Fruit fly (Drosophila melanogaster): ENCODE results near the gene Tcs5.

Tcs5 gene

dm6 chr3L:5184860-5185639, 45.9 kb upstream of the Tcs5 start (continued):
- TF ChIP-seq Dif (GFP tag; optimal IDR thresholded peaks at IDR 0.05; ENCODE audit: partially characterized antibody) = peak; percentile 91

DNA sequence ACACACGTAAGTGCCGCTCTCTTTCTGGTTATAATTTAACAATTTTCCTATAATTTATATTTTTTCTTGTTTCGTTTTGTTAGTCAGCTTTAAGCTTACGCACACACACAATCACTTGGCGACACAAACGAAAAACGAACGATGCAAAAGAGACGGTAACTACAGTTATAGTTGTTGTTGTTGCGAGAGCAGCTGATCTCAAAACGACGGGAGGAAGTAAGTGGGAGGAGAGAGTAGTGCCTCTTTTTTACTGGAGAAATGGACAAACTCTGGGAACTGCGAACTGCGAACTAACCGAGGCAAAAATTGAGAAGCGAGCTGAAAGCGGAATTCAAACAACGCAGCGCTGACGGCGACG, 45.3 kb upstream of the Tcs5 start:
- TF ChIP-seq pan (optimal IDR thresholded peaks at IDR 0.05) (no peak), dl (GFP tag; optimal IDR thresholded peaks at IDR 0.05; ENCODE audit: insufficient read depth in 1 of 2, partially characterized antibody in 2 of 2) (peak in 1 of 2 experiments; percentile 48), jim (GFP tag; optimal IDR thresholded peaks at IDR 0.05) (no peak), Myc (optimal IDR thresholded peaks at IDR 0.05) (no peak), Sp1 (GFP tag; optimal IDR thresholded peaks at IDR 0.05) (no peak), OdsH (GFP tag; optimal IDR thresholded peaks at IDR 0.05) (no peak), usp (GFP tag; optimal IDR thresholded peaks at IDR 0.05) (no peak), sage (GFP tag; optimal IDR thresholded peaks at IDR 0.05) (peak; percentile 41), Hnf4 (GFP tag; optimal IDR thresholded peaks at IDR 0.05) (peak; percentile 45), CrebA (GFP tag; optimal IDR thresholded peaks at IDR 0.05; ENCODE audit: borderline replicate concordance) (peak; percentile 49), dmrt93B (GFP tag; optimal IDR thresholded peaks at IDR 0.05) (no peak), psq (GFP tag; optimal IDR thresholded peaks at IDR 0.05) (peak; percentile 85), Rel (GFP tag; optimal IDR thresholded peaks at IDR 0.05) (no peak), Rel (tag; optimal IDR thresholded peaks at IDR 0.05) (peak; percentile 19), fru (GFP tag; optimal IDR thresholded peaks at IDR 0.05) (no peak), N (GFP tag; optimal IDR thresholded peaks at IDR 0.05) (no peak), HLH106 (tag; optimal IDR thresholded peaks at IDR 0.05) (no peak), Hr83 (GFP tag; optimal IDR thresholded peaks at IDR 0.05; ENCODE audit: poor library complexity, severe bottlenecking) (peak; percentile 50)

DNA sequence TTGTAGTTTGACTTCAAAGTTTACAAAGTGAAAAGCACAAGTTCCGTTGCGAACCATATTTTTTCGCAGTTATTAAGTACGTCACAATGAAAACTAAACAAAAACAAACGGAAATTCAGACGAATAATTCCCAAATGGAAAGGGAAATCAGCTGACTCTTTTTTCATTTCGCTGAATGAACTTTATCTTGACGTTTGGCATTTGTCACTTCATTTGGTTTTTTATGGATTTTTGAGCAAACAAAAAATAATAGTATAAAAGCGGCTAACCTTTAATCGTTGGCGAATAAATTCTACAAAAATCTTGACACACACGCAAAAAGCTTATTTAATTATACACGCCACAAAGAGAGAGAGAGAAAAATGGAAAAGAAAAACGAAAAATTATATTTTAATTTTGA, 44.5 kb upstream of the Tcs5 start:
- TF ChIP-seq h (GFP tag; optimal IDR thresholded peaks at IDR 0.05) (no peak), N (GFP tag; optimal IDR thresholded peaks at IDR 0.05) (no peak), brk (GFP tag; optimal IDR thresholded peaks at IDR 0.05) (no peak), Hr78 (GFP tag; optimal IDR thresholded peaks at IDR 0.05) (no peak), Hr83 (GFP tag; optimal IDR thresholded peaks at IDR 0.05; ENCODE audit: poor library complexity, severe bottlenecking) (no peak), foxo (GFP tag; optimal IDR thresholded peaks at IDR 0.05) (no peak)

DNA sequence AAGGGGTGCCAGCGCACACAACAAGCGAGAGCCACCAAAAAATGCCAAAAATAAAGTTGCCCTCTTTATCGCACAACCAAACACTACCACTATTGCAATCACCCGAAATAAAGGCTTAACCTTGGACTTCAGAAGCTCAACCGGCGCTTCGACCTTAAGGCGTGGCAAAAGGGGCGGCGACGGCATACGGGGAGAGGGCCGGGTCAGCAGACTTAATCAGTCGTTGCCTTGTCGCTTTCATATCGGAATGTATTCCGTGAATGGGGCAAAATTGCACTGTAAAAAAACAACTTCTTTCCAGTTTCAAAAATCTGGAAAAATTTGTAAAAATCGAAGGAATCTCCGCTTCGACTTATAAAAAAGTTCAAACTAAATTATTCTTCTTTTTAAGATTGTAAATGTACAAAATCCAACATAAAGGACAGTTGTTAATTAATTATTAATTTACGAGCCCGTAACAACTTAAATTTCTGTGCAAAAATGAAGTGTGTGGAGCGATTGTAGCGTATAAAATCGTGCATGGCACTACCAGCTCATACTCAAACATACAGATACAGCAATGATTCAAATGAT, 43.9 kb upstream of the Tcs5 start:
- TF ChIP-seq sv (GFP tag; optimal IDR thresholded peaks at IDR 0.05) (no peak), Rel (GFP tag; optimal IDR thresholded peaks at IDR 0.05) (no peak), Rel (tag; optimal IDR thresholded peaks at IDR 0.05) (peak; percentile 3), OdsH (GFP tag; optimal IDR thresholded peaks at IDR 0.05) (peak; percentile 43), woc (GFP tag; optimal IDR thresholded peaks at IDR 0.05) (no peak), Jra (GFP tag; optimal IDR thresholded peaks at IDR 0.05) (no peak), CrebA (GFP tag; optimal IDR thresholded peaks at IDR 0.05; ENCODE audit: borderline replicate concordance) (no peak), fru (GFP tag; optimal IDR thresholded peaks at IDR 0.05) (peak; percentile 37), h (GFP tag; optimal IDR thresholded peaks at IDR 0.05) (peak; percentile 67), Dfd (GFP tag; optimal IDR thresholded peaks at IDR 0.05) (no peak), psq (GFP tag; optimal IDR thresholded peaks at IDR 0.05) (no peak), Hr83 (GFP tag; optimal IDR thresholded peaks at IDR 0.05; ENCODE audit: poor library complexity, severe bottlenecking) (no peak), br (GFP tag; optimal IDR thresholded peaks at IDR 0.05) (peak; percentile 53), Hnf4 (GFP tag; optimal IDR thresholded peaks at IDR 0.05) (peak; percentile 27), brk (GFP tag; optimal IDR thresholded peaks at IDR 0.05) (no peak), Myc (optimal IDR thresholded peaks at IDR 0.05) (no peak), CG9705 (GFP tag; optimal IDR thresholded peaks at IDR 0.05) (no peak), lola (GFP tag; optimal IDR thresholded peaks at IDR 0.05) (no peak), pan (optimal IDR thresholded peaks at IDR 0.05) (no peak), Sp1 (GFP tag; optimal IDR thresholded peaks at IDR 0.05) (peak; percentile 47), dl (GFP tag; optimal IDR thresholded peaks at IDR 0.05; ENCODE audit: insufficient read depth in 1 of 2, partially characterized antibody in 2 of 2) (no peak), dmrt93B (GFP tag; optimal IDR thresholded peaks at IDR 0.05) (peak; percentile 27), CG32264 (GFP tag; optimal IDR thresholded peaks at IDR 0.05) (peak; percentile 34), N (GFP tag; optimal IDR thresholded peaks at IDR 0.05) (no peak), HLH106 (tag; optimal IDR thresholded peaks at IDR 0.05) (peak; percentile 33), ey (GFP tag; optimal IDR thresholded peaks at IDR 0.05) (peak; percentile 49), Abd-B (GFP tag; optimal IDR thresholded peaks at IDR 0.05) (no peak), foxo (GFP tag; optimal IDR thresholded peaks at IDR 0.05) (peak in 1 of 2 experiments; percentile 23), Dif (GFP tag; optimal IDR thresholded peaks at IDR 0.05; ENCODE audit: partially characterized antibody) (peak; percentile 17), GATAd (GFP tag; optimal IDR thresholded peaks at IDR 0.05) (peak; percentile 7), sage (GFP tag; optimal IDR thresholded peaks at IDR 0.05) (peak; percentile 9), dsf (GFP tag; optimal IDR thresholded peaks at IDR 0.05; ENCODE audit: borderline replicate concordance) (no peak), tai (GFP tag; optimal IDR thresholded peaks at IDR 0.05) (no peak), Mio (GFP tag; optimal IDR thresholded peaks at IDR 0.05) (no peak), usp (GFP tag; optimal IDR thresholded peaks at IDR 0.05) (no peak), jim (GFP tag; optimal IDR thresholded peaks at IDR 0.05) (no peak), rgr (GFP tag; optimal IDR thresholded peaks at IDR 0.05) (peak; percentile 70), Vsx2 (GFP tag; optimal IDR thresholded peaks at IDR 0.05; ENCODE audit: partially characterized antibody) (no peak), Hr78 (GFP tag; optimal IDR thresholded peaks at IDR 0.05) (no peak)
